Worm (Caenorhabditis elegans) whole organism, L2 larva: Measurements from ENCODE around the gene D2024.18.

Experiments
- ama-1 ChIP-seq: fragments of 150-350 bp; optimal IDR thresholded peaks from 2 replicates; lab custom pipeline; 2018; ENCODE audit warnings: inconsistent platforms
- mbf-1 ChIP-seq: sonication (generic microtip); optimal IDR thresholded peaks from 2 replicates; lab custom pipeline; 2017; ENCODE audit warnings: missing biosample characterization, missing genetic modification characterization
- mdl-1 ChIP-seq, 2 experiments: fragments of 150-350 bp in 1 of 2; sonication (generic microtip) in 1 of 2; optimal IDR thresholded peaks; 2 replicates each; lab custom pipeline; 2017; ENCODE audit warnings: missing biosample characterization in 2 of 2, missing genetic modification characterization in 2 of 2
- nhr-11 ChIP-seq: fragments of 150-350 bp; optimal IDR thresholded peaks from 2 replicates; lab custom pipeline; 2014; ENCODE audit warnings: missing biosample characterization, missing genetic modification characterization
- nhr-21 ChIP-seq: fragments of 150-350 bp; optimal IDR thresholded peaks from 2 replicates; lab custom pipeline; 2014; ENCODE audit warnings: missing biosample characterization, missing genetic modification characterization
- unc-39 ChIP-seq: fragments of 150-350 bp; optimal IDR thresholded peaks from 2 replicates; lab custom pipeline; 2014; ENCODE audit warnings: missing biosample characterization, missing genetic modification characterization
- unc-55 ChIP-seq: fragments of 150-350 bp; sonication (generic microtip); optimal IDR thresholded peaks from 3 replicates; lab custom pipeline; 2014; ENCODE audit warnings: missing biosample characterization, missing genetic modification reagents, missing genetic modification characterization

DNA sequence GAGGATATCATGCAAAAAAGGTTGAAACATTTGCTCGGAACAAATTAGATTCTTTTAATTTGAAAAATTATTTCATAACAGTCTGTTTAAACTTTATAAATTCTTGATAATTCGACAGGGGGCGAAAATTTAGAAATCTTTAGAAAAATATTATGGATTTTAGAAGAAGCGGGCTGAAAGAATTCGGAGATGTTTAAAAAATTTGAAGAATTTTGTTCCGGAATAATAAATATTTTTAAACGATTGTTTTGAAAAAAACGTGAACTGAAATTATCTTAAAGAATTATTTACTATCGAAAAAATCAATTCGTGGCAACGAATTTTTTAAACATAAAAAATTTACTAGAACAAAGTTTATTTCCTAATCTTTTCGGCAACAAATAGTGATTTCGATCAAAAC is 46.6 kb upstream of the D2024.18 start, which contains the start of gene R13A1.3:
- TF ChIP-seq ama-1 = no peak
- TF ChIP-seq unc-39 (tag; lab: Kevin White, UChicago) = no peak
- TF ChIP-seq unc-55 (GFP tag; lab: Kevin White, UChicago) = no peak
- TF ChIP-seq mdl-1 (tag; optimal IDR thresholded peaks at IDR 0.05; lab: Kevin White, UChicago) = no peak
- TF ChIP-seq nhr-21 (tag; lab: Kevin White, UChicago) = no peak
- TF ChIP-seq mbf-1 (tag; lab: Kevin White, UChicago) = no peak
- no peak for TF ChIP-seq nhr-11 (tag; lab: Kevin White, UChicago)
